Worm (Caenorhabditis elegans): Measurements from ENCODE around the gene idpb-5.

idpb-5 gene

DNA sequence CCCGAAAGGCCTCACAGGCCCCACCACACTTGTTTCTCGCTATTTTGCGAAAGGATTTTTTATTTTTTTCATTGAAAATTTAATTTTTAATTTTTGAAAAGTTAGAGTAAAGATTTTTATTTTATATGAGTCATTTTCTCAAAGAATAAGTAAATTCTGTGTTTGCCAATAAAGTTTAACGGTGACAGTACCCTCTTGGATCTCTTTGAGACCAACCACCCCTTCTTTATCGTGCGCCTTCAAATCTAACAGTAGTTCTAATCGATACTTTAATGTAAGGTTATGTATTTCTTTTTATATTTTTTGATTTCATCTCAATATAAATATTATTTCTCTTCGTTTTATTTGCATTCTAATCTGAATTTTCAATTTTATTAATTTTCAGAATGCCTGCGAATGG, 6.2 kb downstream of the idpb-5 start, which contains the start of gene hmp-1:
Gene hmp-1, plus strand, starts transcription at position 380 of the 400 bp plus-strand sequence.
- TF ChIP-seq nhr-25 (tag; optimal IDR thresholded peaks at IDR 0.05): no peak

DNA sequence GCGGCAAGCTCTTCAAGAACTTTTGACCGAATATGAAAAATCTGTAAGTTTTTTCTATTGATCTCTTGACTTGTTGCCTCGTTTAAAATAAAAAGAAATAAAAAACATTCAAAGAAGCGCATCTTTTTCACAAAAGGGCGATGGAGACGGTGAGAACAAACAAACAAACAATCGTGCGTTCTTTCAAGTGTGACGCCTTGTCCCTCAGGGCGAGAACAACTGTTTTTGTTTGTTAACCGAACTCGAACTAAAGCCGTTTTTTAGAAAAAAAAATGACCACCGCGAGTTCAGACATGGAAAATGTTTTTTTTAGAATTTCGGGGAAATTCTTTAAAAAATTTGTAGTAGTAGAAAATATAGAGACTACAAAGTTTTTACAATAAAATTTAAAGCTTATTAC, 7.6 kb downstream of the idpb-5 start:
- peak; percentile 77 for TF ChIP-seq pha-4 (tag; optimal IDR thresholded peaks at IDR 0.05)
- TF ChIP-seq nhr-11 (tag; optimal IDR thresholded peaks at IDR 0.05): no peak

DNA sequence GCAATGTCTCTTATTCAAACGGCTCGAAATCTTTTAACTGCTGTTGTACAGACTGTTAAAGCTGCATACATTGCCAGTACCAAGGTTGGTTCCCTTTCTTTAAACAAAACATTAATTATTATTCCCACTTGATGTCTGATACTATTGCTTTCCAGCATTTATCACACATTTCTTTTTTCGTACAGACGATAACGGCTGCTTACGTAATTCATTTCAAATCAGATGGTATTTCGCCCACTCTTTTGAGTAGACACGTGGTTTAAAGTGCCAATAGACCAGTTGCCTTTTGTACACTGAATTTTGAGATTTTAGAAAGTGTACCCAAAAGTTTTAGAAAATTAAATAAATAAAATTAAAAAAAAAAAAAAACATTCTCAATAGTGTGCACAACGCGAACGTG, 10.1 kb downstream of the idpb-5 start:
- TF ChIP-seq elt-2 (tag; optimal IDR thresholded peaks at IDR 0.05) (peak; percentile 66), aly-2 (tag; optimal IDR thresholded peaks at IDR 0.05) (no peak), pqm-1 (tag; optimal IDR thresholded peaks at IDR 0.05) (peak; percentile 30)

DNA sequence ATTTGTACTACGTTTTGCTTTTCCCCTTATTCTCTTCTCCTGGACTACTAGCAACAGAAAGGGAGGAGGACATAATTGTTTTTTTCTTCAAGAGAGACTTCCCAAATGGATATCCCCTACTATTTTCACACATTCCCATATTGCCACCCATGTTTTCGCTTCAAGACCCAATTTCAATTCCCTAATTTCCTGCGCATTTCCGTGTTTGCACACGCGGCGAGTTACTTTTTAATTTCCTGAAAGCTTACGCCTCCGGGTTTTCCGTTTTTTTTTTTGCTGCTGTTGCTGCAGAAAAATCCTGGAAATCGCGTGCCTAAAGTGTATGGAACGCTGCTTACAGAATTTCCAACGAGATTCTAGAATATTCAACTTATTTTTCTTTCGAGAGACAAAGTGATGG, 13.0 kb downstream of the idpb-5 start:
- TF ChIP-seq snpc-4 (tag; optimal IDR thresholded peaks at IDR 0.05): no peak
- no peak for TF ChIP-seq aly-2 (tag; optimal IDR thresholded peaks at IDR 0.05)
- no peak for TF ChIP-seq elt-3 (tag; optimal IDR thresholded peaks at IDR 0.05)
- TF ChIP-seq lin-39 (tag; optimal IDR thresholded peaks at IDR 0.05): peak; percentile 15
- TF ChIP-seq lsy-12 (tag; optimal IDR thresholded peaks at IDR 0.05): no peak

DNA sequence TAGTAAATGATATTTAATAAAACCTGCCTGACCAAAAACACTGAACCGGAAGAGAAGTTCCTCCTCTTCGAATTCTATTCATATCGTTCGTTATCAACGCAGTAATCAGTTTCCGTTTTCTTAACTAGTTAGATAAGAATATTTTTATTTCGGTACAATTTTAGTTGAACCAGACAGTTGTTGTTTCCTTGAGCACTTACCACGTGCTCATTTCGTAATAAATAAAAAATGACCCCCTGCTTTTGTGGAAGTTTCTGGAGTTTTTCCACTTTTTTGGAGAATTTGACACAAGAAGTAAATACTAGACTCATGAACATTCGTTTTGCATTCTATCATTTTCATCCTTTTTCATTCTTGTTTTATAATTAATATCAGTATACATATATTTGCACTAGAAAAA, 14.4 kb downstream of the idpb-5 start:
- TF ChIP-seq fos-1 (tag; optimal IDR thresholded peaks at IDR 0.05) (no peak), elt-2 (tag; optimal IDR thresholded peaks at IDR 0.05) (peak; percentile 33), lin-15B (tag; optimal IDR thresholded peaks at IDR 0.05) (no peak), snpc-4 (tag; optimal IDR thresholded peaks at IDR 0.05) (no peak), pha-4 (tag; optimal IDR thresholded peaks at IDR 0.05) (peak; percentile 20)

DNA sequence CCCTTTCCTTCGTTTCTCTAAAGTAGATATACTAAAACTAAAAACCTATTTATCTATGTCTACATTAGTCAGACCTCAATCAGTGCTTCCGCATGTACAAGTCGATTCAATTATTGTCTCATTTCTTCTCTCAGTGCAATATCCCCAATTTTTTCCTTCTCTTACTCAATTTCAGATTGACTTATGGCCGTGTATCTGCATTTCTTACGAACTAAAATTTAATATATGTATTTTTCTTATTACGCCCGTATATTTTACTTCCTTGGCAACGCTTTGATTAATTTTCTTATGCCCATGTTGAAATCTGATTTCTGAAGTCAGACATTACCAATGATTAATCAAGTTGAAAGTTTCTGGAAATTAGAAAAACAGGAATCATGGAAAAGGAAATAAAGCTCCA, 15.6 kb downstream of the idpb-5 start:
- TF ChIP-seq ceh-28 (tag; optimal IDR thresholded peaks at IDR 0.05): no peak
- no peak for TF ChIP-seq jun-1 (tag; optimal IDR thresholded peaks at IDR 0.05)
- TF ChIP-seq egl-5 (tag; optimal IDR thresholded peaks at IDR 0.05): no peak
- no peak for TF ChIP-seq ZK546.5 (tag; optimal IDR thresholded peaks at IDR 0.05)

DNA sequence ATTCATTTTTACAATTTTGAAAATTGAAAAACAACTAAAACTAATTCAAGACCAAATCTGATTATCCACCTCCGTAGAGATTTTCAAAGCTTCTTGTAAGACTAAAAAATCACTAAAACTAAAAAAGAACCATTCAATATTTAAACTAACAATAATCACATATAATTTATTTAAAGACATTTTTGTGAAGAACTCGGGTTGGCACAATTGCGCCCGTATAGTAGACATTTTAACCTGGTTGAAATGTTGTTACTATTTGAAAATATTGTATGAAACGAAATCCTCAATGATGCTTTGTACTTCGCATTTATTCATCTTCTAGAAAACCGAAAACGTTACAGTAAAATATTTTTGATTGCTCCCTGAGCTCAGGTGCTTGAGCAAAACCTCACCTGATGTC, 16.7 kb downstream of the idpb-5 start:
- TF ChIP-seq nhr-237 (tag; optimal IDR thresholded peaks at IDR 0.05): no peak

DNA sequence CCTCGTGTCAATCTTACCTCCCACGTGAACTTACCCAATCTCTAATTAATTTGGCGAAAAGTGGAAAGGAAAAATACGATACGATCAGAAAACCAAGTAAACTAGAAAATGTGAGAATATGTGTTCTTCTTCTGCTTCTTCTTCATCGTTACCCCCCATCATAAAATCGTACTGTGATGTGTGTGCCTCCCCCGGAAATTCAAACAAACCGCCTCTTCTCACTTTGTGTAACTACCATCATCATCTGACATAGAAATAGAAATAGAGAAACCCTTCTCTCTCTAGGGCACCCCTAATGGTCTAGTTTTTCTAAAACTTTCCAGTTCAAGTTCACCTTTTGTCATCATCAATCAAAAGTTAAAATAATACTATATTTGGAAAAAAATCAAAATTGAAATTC, 18.4 kb downstream of the idpb-5 start:
- TF ChIP-seq nhr-43 (tag; optimal IDR thresholded peaks at IDR 0.05; ENCODE audit: poor library complexity, severe bottlenecking) (no peak), aly-2 (tag; optimal IDR thresholded peaks at IDR 0.05) (no peak), egl-5 (tag; optimal IDR thresholded peaks at IDR 0.05) (peak; percentile 65), nhr-23 (tag; optimal IDR thresholded peaks at IDR 0.05) (peak; percentile 25), ztf-11 (tag; optimal IDR thresholded peaks at IDR 0.05) (no peak), R02D3.7 (tag; optimal IDR thresholded peaks at IDR 0.05) (no peak), nhr-25 (tag; optimal IDR thresholded peaks at IDR 0.05) (peak; percentile 60), elt-1 (tag; optimal IDR thresholded peaks at IDR 0.05) (no peak), ceh-28 (tag; optimal IDR thresholded peaks at IDR 0.05) (no peak), egl-27 (tag; optimal IDR thresholded peaks at IDR 0.05) (no peak), ceh-16 (tag; optimal IDR thresholded peaks at IDR 0.05) (no peak), nhr-28 (tag; optimal IDR thresholded peaks at IDR 0.05) (no peak)

DNA sequence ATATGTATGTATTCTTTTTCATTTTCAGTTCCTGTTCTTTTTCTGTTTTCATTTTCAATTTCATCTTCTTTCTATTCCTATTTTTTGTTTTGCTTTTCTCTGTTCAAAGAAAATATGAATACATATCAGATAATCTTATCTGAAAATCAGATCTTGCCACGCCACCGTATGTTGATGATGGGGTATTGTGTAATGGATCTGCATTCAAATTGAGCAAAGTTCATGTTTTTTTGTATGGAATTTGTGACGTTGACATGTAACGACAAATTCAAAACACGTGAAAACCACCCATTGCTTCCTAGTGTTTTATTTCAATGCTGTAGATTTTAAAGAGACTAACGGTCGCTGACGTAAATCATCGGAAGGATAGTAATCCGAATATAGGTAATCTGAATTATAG, 19.0 kb downstream of the idpb-5 start:
- no peak for TF ChIP-seq skn-1 (tag; optimal IDR thresholded peaks at IDR 0.05)
- TF ChIP-seq nhr-23 (tag; optimal IDR thresholded peaks at IDR 0.05): peak; percentile 15
- peak; percentile 78 for TF ChIP-seq elt-1 (tag; optimal IDR thresholded peaks at IDR 0.05)
